Worm (Caenorhabditis elegans): ENCODE results near the gene ugt-42.

DNA sequence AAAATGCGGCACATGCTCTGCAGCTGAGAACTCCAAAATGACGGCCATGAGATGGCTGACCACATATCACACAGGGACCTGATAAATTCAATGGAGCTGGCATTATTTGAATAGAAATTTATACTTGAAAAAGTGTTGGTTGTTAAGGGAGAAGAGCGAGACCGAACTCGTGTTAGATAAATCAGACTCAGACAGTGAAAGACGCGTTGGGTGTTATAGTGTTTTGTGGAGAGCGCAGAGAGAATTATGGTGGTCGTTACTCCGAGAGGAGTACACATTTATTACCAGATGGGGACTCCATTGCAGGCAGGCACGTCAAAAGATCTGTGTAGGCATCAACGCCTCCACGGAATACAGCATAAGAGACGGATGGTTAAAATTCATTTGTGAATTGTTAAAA lies 4.2 kb upstream of the ugt-42 start, which contains the start of gene nhr-190:
- TF ChIP-seq ama-1 (optimal IDR thresholded peaks at IDR 0.05) (no peak), nhr-28 (tag; optimal IDR thresholded peaks at IDR 0.05) (no peak)
